Worm (Caenorhabditis elegans): Measurements from ENCODE around the gene gfat-1.

The gfat-1 gene

DNA sequence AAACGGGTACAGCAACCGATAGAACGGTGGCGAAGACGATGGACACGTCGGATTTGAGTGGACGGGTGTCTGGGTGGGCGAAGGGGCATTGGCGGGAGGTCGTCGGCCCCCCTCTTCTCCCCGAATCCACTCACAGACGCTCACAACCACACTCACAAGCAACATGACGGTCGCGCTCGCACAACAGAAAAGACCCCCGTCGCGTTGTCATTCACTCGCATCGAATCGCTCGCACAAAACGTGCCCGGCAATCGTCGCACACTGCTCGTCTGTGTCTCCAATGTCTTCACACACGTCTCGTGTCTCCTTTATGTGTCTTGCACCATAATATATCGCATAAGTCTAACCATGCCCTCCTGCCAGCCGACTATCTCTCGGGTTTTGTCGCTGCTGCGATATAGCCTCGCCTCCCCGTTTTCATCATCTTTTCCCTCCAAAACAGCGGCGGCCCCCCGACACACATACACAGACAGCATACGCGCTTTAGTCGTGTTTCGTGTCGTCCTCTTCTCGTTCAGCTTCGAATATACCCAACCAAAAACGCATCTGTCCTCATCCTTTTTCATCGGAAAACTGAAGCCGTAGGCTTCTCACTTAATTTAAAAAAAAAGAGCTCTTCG is 38.9 kb upstream of the gfat-1 start (continued):
- peak; percentile 60 for TF ChIP-seq ZK185.1 (tag; optimal IDR thresholded peaks at IDR 0.05; ENCODE audit: poor library complexity, severe bottlenecking)
- peak; percentile 63; the same call in 1 of the 2 replicates for TF ChIP-seq rcor-1 (GFP tag; IDR thresholded peaks at IDR 0.05)
- peak; percentile 87 to 89 for TF ChIP-seq let-607 (tag; optimal IDR thresholded peaks at IDR 0.05)
- no peak for TF ChIP-seq lsy-27 (tag; optimal IDR thresholded peaks at IDR 0.05; ENCODE audit: borderline replicate concordance, insufficient read depth)
- peak; percentile 62 for TF ChIP-seq tbp1 (GFP tag; optimal IDR thresholded peaks at IDR 0.05)
- TF ChIP-seq aptf-2 (GFP tag; conservative IDR thresholded peaks at IDR 0.05) = no peak
- peak; percentile 76 for TF ChIP-seq lir-1 (GFP tag; conservative IDR thresholded peaks at IDR 0.05)
- TF ChIP-seq Y79H2A.3 (GFP tag; conservative IDR thresholded peaks at IDR 0.05) = no peak
- peak; percentile 76 for TF ChIP-seq C06A6.2 (GFP tag; conservative IDR thresholded peaks at IDR 0.05)
- no peak for TF ChIP-seq ztf-28 (GFP tag; IDR thresholded peaks at IDR 0.05)
- no peak for TF ChIP-seq F57C9.4 (tag; optimal IDR thresholded peaks at IDR 0.05)
- no peak for TF ChIP-seq ccch-3 (GFP tag; optimal IDR thresholded peaks at IDR 0.05)
- TF ChIP-seq bed-1 (GFP tag; IDR thresholded peaks at IDR 0.05) = no peak
- peak; percentile 23; the same call in 1 of the 2 replicates for TF ChIP-seq let-526 (GFP tag; IDR thresholded peaks at IDR 0.05)
- peak; percentile 82 for TF ChIP-seq K11D2.4 (GFP tag; IDR thresholded peaks at IDR 0.05)
- TF ChIP-seq F33H1.4 (GFP tag; IDR thresholded peaks at IDR 0.05) = peak; percentile 12; the same call in 1 of the 2 replicates
- TF ChIP-seq attf-5 (GFP tag; optimal IDR thresholded peaks at IDR 0.05) = peak; percentile 92
- TF ChIP-seq xnd-1 (tag; optimal IDR thresholded peaks at IDR 0.05) = no peak
- TF ChIP-seq ztf-6 (GFP tag; IDR thresholded peaks at IDR 0.05) = no peak
- TF ChIP-seq tbx-9 (tag; optimal IDR thresholded peaks at IDR 0.05; ENCODE audit: borderline replicate concordance) = no peak
- no peak for TF ChIP-seq lag-1 (GFP tag; IDR thresholded peaks at IDR 0.05)
- TF ChIP-seq nfya-1 (tag; optimal IDR thresholded peaks at IDR 0.05; ENCODE audit: borderline replicate concordance, insufficient read depth) = no peak
- peak; percentile 78 for TF ChIP-seq cebp-1 (GFP tag; IDR thresholded peaks at IDR 0.05)
- peak; percentile 93 for TF ChIP-seq cebp-1 (tag; optimal IDR thresholded peaks at IDR 0.05)
- no peak for TF ChIP-seq zim-3 (tag; optimal IDR thresholded peaks at IDR 0.05)
- TF ChIP-seq nhr-80 (tag; optimal IDR thresholded peaks at IDR 0.05) = peak; percentile 85
- TF ChIP-seq C17E4.6 (GFP tag; IDR thresholded peaks at IDR 0.05) = no peak
- peak; percentile 94 for TF ChIP-seq chd-7 (tag; optimal IDR thresholded peaks at IDR 0.05)
- peak; percentile 52 for TF ChIP-seq atf-7 (tag; optimal IDR thresholded peaks at IDR 0.05)
- no peak for TF ChIP-seq dpff-1 (tag; optimal IDR thresholded peaks at IDR 0.05)
- no peak for TF ChIP-seq F39B2.1 (GFP tag; IDR thresholded peaks at IDR 0.05)
- TF ChIP-seq ekl-4 (GFP tag; IDR thresholded peaks at IDR 0.05) = peak; percentile 68; the same call in 1 of the 2 replicates
- TF ChIP-seq dpl-1 (GFP tag; optimal IDR thresholded peaks at IDR 0.05) = no peak
- no peak for TF ChIP-seq Y95B8A.8 (GFP tag; IDR thresholded peaks at IDR 0.05)
- peak; percentile 88 for TF ChIP-seq nfyb-1 (GFP tag; IDR thresholded peaks at IDR 0.05)
- no peak for TF ChIP-seq madf-3 (GFP tag; IDR thresholded peaks at IDR 0.05)
- no peak for TF ChIP-seq ets-4 (GFP tag; optimal IDR thresholded peaks at IDR 0.05)
- no peak for TF ChIP-seq F10E7.11 (tag; optimal IDR thresholded peaks at IDR 0.05)
- no peak for TF ChIP-seq ceh-58 (GFP tag; IDR thresholded peaks at IDR 0.05)
- no peak for TF ChIP-seq B0019.2 (GFP tag; conservative IDR thresholded peaks at IDR 0.05)
- peak; percentile 98 for TF ChIP-seq zfh-2 (GFP tag; conservative IDR thresholded peaks at IDR 0.05)
- no peak for TF ChIP-seq pha-4 (tag; optimal IDR thresholded peaks at IDR 0.05)
- peak; percentile 81; the same call in 1 of the 2 replicates for TF ChIP-seq egrh-3 (GFP tag; IDR thresholded peaks at IDR 0.05)
- TF ChIP-seq snpc-4 (GFP tag; optimal IDR thresholded peaks at IDR 0.05) = peak; percentile 18
- peak in 3 of 4 experiments; percentile 63 to 69 (median 68) for TF ChIP-seq snpc-4 (tag; optimal IDR thresholded peaks at IDR 0.05)
- TF ChIP-seq mes-4 (tag; optimal IDR thresholded peaks at IDR 0.05) = no peak
- peak; percentile 75; the same call in 1 of the 2 replicates for TF ChIP-seq B0336.3 (GFP tag; IDR thresholded peaks at IDR 0.05)
- TF ChIP-seq B0035.1 (tag; optimal IDR thresholded peaks at IDR 0.05) = peak; percentile 37

Data from whole organism, young adult.